Fruit fly (Drosophila melanogaster): Measurements from ENCODE around the gene C1GalTA.

DNA sequence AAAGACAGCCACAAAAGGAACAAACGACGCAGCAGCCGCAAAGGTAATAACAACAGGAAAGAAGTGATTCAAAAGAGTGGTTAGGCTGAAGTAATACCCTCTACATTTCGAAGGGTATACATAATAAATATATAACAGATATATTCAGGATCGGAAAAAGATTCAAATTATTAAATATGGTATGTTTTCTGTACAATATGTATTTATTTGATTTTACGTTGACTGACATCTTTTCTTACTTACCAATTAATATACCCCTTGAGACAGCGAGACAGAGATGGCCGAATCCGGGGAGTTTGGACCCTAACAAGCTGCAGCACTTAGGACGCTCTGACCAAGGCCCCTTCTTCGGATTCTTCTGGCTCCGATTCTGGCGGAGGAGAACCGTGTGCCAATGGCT is 44.7 kb downstream of the C1GalTA start:
- no peak for TF ChIP-seq pan (optimal IDR thresholded peaks at IDR 0.05)
- TF ChIP-seq Hr78 (GFP tag; optimal IDR thresholded peaks at IDR 0.05), result no peak
- TF ChIP-seq brk (GFP tag; optimal IDR thresholded peaks at IDR 0.05), result peak; percentile 29
- no peak for TF ChIP-seq usp (GFP tag; optimal IDR thresholded peaks at IDR 0.05)
- TF ChIP-seq CG32264 (GFP tag; optimal IDR thresholded peaks at IDR 0.05), result no peak
- TF ChIP-seq Sp1 (GFP tag; optimal IDR thresholded peaks at IDR 0.05), result peak; percentile 21
- no peak for TF ChIP-seq CrebA (GFP tag; optimal IDR thresholded peaks at IDR 0.05; ENCODE audit: borderline replicate concordance)
- TF ChIP-seq lola (GFP tag; optimal IDR thresholded peaks at IDR 0.05), result no peak
- TF ChIP-seq OdsH (GFP tag; optimal IDR thresholded peaks at IDR 0.05), result peak; percentile 44
- TF ChIP-seq dl (GFP tag; optimal IDR thresholded peaks at IDR 0.05; ENCODE audit: insufficient read depth in 1 of 2, partially characterized antibody in 2 of 2), result no peak
- TF ChIP-seq Dif (GFP tag; optimal IDR thresholded peaks at IDR 0.05; ENCODE audit: partially characterized antibody), result no peak
- no peak for TF ChIP-seq Hr83 (GFP tag; optimal IDR thresholded peaks at IDR 0.05; ENCODE audit: poor library complexity, severe bottlenecking)

Measured in whole organism, wandering third instar larva.